Fruit fly (Drosophila melanogaster) whole organism: ENCODE results near the gene Ykt6.

ENCODE experiments used
- CG8478 ChIP-seq: fragments of >200 bp; optimal IDR thresholded peaks from 2 replicates; lab custom pipeline; 2018; ENCODE audit warnings: inconsistent platforms
- Dll ChIP-seq: fragments of >200 bp; optimal IDR thresholded peaks from 2 replicates; lab custom pipeline; 2017
- EcR ChIP-seq, 2 experiments: fragments of >200 bp; optimal IDR thresholded peaks; 2 replicates each; lab custom pipeline; 2017; ENCODE audit warnings: missing biosample characterization in 2 of 2, missing genetic modification characterization in 2 of 2, missing genetic modification reagents in 2 of 2
- pan ChIP-seq: fragments of >200 bp; optimal IDR thresholded peaks from 2 replicates; lab custom pipeline; 2017
- usp ChIP-seq: fragments of >200 bp; optimal IDR thresholded peaks from 2 replicates; lab custom pipeline; 2017; ENCODE audit warnings: missing biosample characterization, missing genetic modification characterization, mixed read lengths

- no peak for TF ChIP-seq usp
- TF ChIP-seq CG8478 (lab: Kevin White, UChicago) = no peak
- no peak for TF ChIP-seq Dll (lab: Kevin White, UChicago)
- no peak for TF ChIP-seq pan (lab: Kevin White, UChicago)
- TF ChIP-seq EcR (GFP tag; optimal IDR thresholded peaks at IDR 0.05; lab: Kevin White, UChicago) = no peak
Measured at dm6 chrX:7884360-7884759, 35.8 kb upstream of the Ykt6 start, which contains the start of gene Ir7g.
